Worm (Caenorhabditis elegans): ENCODE data around the gene Y58A7A.5.

ce11 chrV:5040925-5041324, 45.8 kb downstream of the Y58A7A.5 start, which contains the start of gene K11D12.8:
- TF ChIP-seq ZK546.5 (tag; optimal IDR thresholded peaks at IDR 0.05), result no peak
- no peak for TF ChIP-seq skn-1 (tag; optimal IDR thresholded peaks at IDR 0.05)
- no peak for TF ChIP-seq ceh-82 (tag; optimal IDR thresholded peaks at IDR 0.05)
- TF ChIP-seq nhr-237 (tag; optimal IDR thresholded peaks at IDR 0.05), result no peak
- no peak for TF ChIP-seq fos-1 (tag; optimal IDR thresholded peaks at IDR 0.05)
- no peak for TF ChIP-seq nhr-77 (tag; optimal IDR thresholded peaks at IDR 0.05)
- no peak for TF ChIP-seq R02D3.7 (tag; optimal IDR thresholded peaks at IDR 0.05)
- TF ChIP-seq nfya-1 (tag; optimal IDR thresholded peaks at IDR 0.05; ENCODE audit: insufficient read depth), result no peak
- no peak for TF ChIP-seq daf-12 (tag; optimal IDR thresholded peaks at IDR 0.05)
- no peak for TF ChIP-seq aly-2 (tag; optimal IDR thresholded peaks at IDR 0.05)
- TF ChIP-seq snpc-4 (tag; optimal IDR thresholded peaks at IDR 0.05), result no peak
